Worm (Caenorhabditis elegans) whole organism, late embryonic: Measurements from ENCODE around the gene F55H2.7.

Experiments used
- ceh-6 ChIP-seq: fragments of 200-800 bp; sonication (Bioruptor generic); optimal IDR thresholded peaks from 2 replicates; lab custom pipeline; 2018; ENCODE audit warnings: mild to moderate bottlenecking, missing genetic modification characterization, missing compliant biosample characterization
- elt-2 ChIP-seq: sonication (generic microtip); optimal IDR thresholded peaks from 2 replicates; lab custom pipeline; 2016; ENCODE audit warnings: missing genetic modification reagents, missing genetic modification characterization, missing compliant biosample characterization
- eyg-1 ChIP-seq: sonication (generic microtip); optimal IDR thresholded peaks from 2 replicates; lab custom pipeline; 2016; ENCODE audit warnings: missing genotype, missing genetic modification characterization, missing compliant biosample characterization
- fkh-10 ChIP-seq: fragments of 150-350 bp; optimal IDR thresholded peaks from 2 replicates; lab custom pipeline; 2014; ENCODE audit warnings: missing biosample characterization, missing genetic modification reagents, missing genetic modification characterization
- lin-11 ChIP-seq: fragments of 200-800 bp; sonication (Bioruptor generic); optimal IDR thresholded peaks from 2 replicates; lab custom pipeline; 2018; ENCODE audit warnings: mild to moderate bottlenecking, missing genetic modification characterization, missing compliant biosample characterization
- ref-2 ChIP-seq: sonication (generic microtip); optimal IDR thresholded peaks from 2 replicates; lab custom pipeline; 2016; ENCODE audit warnings: missing genetic modification characterization, missing compliant biosample characterization
- ttx-3 ChIP-seq: sonication (generic microtip); optimal IDR thresholded peaks from 2 replicates; lab custom pipeline; 2016; ENCODE audit warnings: missing genetic modification reagents, missing genetic modification characterization, missing compliant biosample characterization

DNA sequence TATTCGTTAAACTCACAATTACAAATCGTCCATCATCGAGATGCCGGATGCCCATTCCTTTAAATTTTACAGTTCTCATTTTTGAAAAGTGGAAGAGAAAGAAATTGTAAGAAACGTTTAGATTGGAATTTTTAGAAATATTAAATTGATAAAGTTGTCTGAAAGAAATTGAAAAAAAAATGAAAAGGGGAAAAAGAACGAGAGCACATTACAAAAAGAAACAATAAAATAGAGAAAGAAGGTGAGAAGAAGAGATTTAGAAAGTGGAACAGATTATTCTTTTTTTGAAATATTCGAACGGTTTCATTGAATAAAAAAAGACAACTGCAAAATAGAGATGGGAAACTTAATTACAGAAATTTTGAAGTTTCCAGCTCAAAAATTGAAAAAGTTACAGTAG lies 45.1 kb upstream of the F55H2.7 start, which contains the start of gene C48B4.8:
- TF ChIP-seq lin-11 (tag; lab: Kevin White, UChicago) (no peak), elt-2 (tag; lab: Kevin White, UChicago) (no peak), eyg-1 (tag; lab: Kevin White, UChicago) (no peak), ttx-3 (no peak), ref-2 (no peak), ceh-6 (GFP tag; lab: Kevin White, UChicago) (no peak), fkh-10 (GFP tag; lab: Kevin White, UChicago) (no peak)
